Fruit fly (Drosophila melanogaster): ENCODE results near the gene CG13008.

DNA sequence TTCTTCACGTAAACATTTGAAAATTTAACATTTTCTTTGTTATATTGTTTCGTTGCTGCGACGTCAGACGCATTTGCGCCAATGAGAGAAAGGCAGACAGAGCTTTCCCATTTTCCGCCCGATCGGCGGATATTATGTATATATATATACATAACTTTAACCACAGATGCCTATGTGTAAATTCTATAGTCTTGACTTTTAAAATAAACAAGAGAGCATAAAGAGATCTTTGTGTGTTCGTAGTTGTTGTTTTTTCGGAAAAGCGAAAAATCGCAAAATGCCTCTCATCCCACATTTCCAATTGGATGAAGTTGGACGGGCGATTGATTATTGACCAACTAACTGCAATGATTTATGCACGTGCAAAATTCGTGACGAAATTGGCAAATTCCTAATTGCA, 34.5 kb upstream of the CG13008 start, which contains the start of gene CG13012:
- TF ChIP-seq CG8478 (optimal IDR thresholded peaks at IDR 0.05) (no peak), Dll (optimal IDR thresholded peaks at IDR 0.05) (no peak)

All from whole organism.